Fruit fly (Drosophila melanogaster) S2 (cell line): ENCODE measurements around the gene CG4607.

Experiments
- CG8478 ChIP-seq: fragments of >200 bp; optimal IDR thresholded peaks from 2 replicates; lab custom pipeline; 2018
- CTCF ChIP-seq, 2 experiments: fragments of >200 bp; optimal IDR thresholded peaks; 2 replicates each; lab custom pipeline; 2018

- TF ChIP-seq CTCF (optimal IDR thresholded peaks at IDR 0.05; lab: Kevin White, UChicago) (peak in 1 of 2 experiments; percentile 25), CG8478 (lab: Kevin White, UChicago) (no peak)
Observed at dm6 chrX:7102013-7102520, 32.9 kb downstream of the CG4607 start, which contains the start of gene CG4615.
